Fruit fly (Drosophila melanogaster) whole organism, wandering third instar larva: ENCODE results near the gene CG17839.

Experiments
- CG32264 ChIP-seq: fragments of 200-800 bp; sonication (Bioruptor generic); optimal IDR thresholded peaks from 2 replicates; lab custom pipeline; 2016; ENCODE audit warnings: missing biosample characterization, missing genetic modification characterization
- CrebA ChIP-seq: fragments of 200-800 bp; sonication (Bioruptor generic); optimal IDR thresholded peaks from 2 replicates; lab custom pipeline; 2016; ENCODE audit warnings: missing biosample characterization, mild to moderate bottlenecking, missing genetic modification characterization, borderline replicate concordance
- Dfd ChIP-seq: fragments of >200 bp; optimal IDR thresholded peaks from 2 replicates; lab custom pipeline; 2017; ENCODE audit warnings: missing biosample characterization, missing genetic modification characterization
- Dif ChIP-seq: fragments of 200-275, 200-300 bp; sonication (Bioruptor generic); optimal IDR thresholded peaks from 2 replicates; lab custom pipeline; 2018; ENCODE audit warnings: missing biosample characterization, missing genetic modification characterization; ENCODE audit not compliant: partially characterized antibody
- Hnf4 ChIP-seq: fragments of 200-800 bp; sonication (Bioruptor generic); optimal IDR thresholded peaks from 2 replicates; lab custom pipeline; 2016; ENCODE audit warnings: missing biosample characterization, mild to moderate bottlenecking, missing genetic modification characterization
- Hr83 ChIP-seq: fragments of 200-300 bp; sonication (Bioruptor generic); optimal IDR thresholded peaks from 2 replicates; lab custom pipeline; 2016; ENCODE audit warnings: missing biosample characterization, mild to moderate bottlenecking, missing genetic modification characterization, moderate library complexity; ENCODE audit not compliant: poor library complexity, severe bottlenecking
- Mio ChIP-seq: sonication (Bioruptor generic); optimal IDR thresholded peaks from 2 replicates; lab custom pipeline; 2016; ENCODE audit warnings: missing biosample characterization, missing genetic modification characterization
- N ChIP-seq: fragments of >200 bp; optimal IDR thresholded peaks from 2 replicates; lab custom pipeline; 2018; ENCODE audit warnings: missing biosample characterization, missing external identifiers, missing genetic modification characterization
- OdsH ChIP-seq: fragments of 200-800 bp; sonication (Bioruptor generic); optimal IDR thresholded peaks from 2 replicates; lab custom pipeline; 2016; ENCODE audit warnings: missing biosample characterization, mild to moderate bottlenecking, missing genetic modification characterization
- Rel ChIP-seq, 2 experiments: fragments of 200-800 bp; sonication (Bioruptor generic) in 1 of 2; optimal IDR thresholded peaks; 2 replicates in 1 of 2; 3 replicates in 1 of 2; lab custom pipeline; 2016 to 2019; ENCODE audit warnings: mild to moderate bottlenecking in 2 of 2, missing biosample characterization in 2 of 2, missing genetic modification characterization in 2 of 2, moderate library complexity in 1 of 2
- br ChIP-seq: fragments of 200-800 bp; sonication (Bioruptor generic); optimal IDR thresholded peaks from 2 replicates; lab custom pipeline; 2016; ENCODE audit warnings: missing biosample characterization, missing genetic modification characterization
- brk ChIP-seq: fragments of 200-800 bp; sonication (Bioruptor generic); optimal IDR thresholded peaks from 2 replicates; lab custom pipeline; 2016; ENCODE audit warnings: missing biosample characterization, mild to moderate bottlenecking, missing genetic modification characterization
- dl ChIP-seq, 2 experiments: fragments of 175-275, 200-275 bp in 1 of 2; fragments of 200-275 bp in 1 of 2; sonication (Bioruptor generic); optimal IDR thresholded peaks; lab custom pipeline; 2018; ENCODE audit warnings: mild to moderate bottlenecking in 2 of 2, missing biosample characterization in 2 of 2, missing genetic modification characterization in 2 of 2, moderate library complexity in 2 of 2; ENCODE audit not compliant: partially characterized antibody in 2 of 2, insufficient read depth in 1 of 2
- dmrt93B ChIP-seq: fragments of 200-800 bp; sonication (Bioruptor generic); optimal IDR thresholded peaks from 2 replicates; lab custom pipeline; 2018; ENCODE audit warnings: missing biosample characterization, mild to moderate bottlenecking, missing genetic modification characterization
- ey ChIP-seq: fragments of 200-800 bp; sonication (Bioruptor generic); optimal IDR thresholded peaks from 2 replicates; lab custom pipeline; 2016; ENCODE audit warnings: missing biosample characterization, missing genetic modification characterization
- foxo ChIP-seq, 2 experiments: fragments of 200-800 bp; sonication (Bioruptor generic); optimal IDR thresholded peaks; 2 replicates in 1 of 2; 3 replicates in 1 of 2; lab custom pipeline; 2016 to 2017; ENCODE audit warnings: missing biosample characterization in 2 of 2, missing genetic modification characterization in 2 of 2
- fru ChIP-seq: fragments of 200-800 bp; sonication (Bioruptor generic); optimal IDR thresholded peaks from 3 replicates; lab custom pipeline; 2016; ENCODE audit warnings: missing biosample characterization, mild to moderate bottlenecking, missing genetic modification characterization
- jim ChIP-seq: fragments of 175-275, 200-325 bp; sonication (Bioruptor generic); optimal IDR thresholded peaks from 2 replicates; lab custom pipeline; 2016; ENCODE audit warnings: missing biosample characterization, mild to moderate bottlenecking, missing genetic modification characterization
- lola ChIP-seq: fragments of >200 bp; optimal IDR thresholded peaks from 2 replicates; lab custom pipeline; 2017; ENCODE audit warnings: missing biosample characterization, missing genetic modification characterization
- pan ChIP-seq: fragments of >200 bp; optimal IDR thresholded peaks from 2 replicates; lab custom pipeline; 2017
- sv ChIP-seq: fragments of 200-800 bp; sonication (Bioruptor generic); optimal IDR thresholded peaks from 3 replicates; lab custom pipeline; 2016; ENCODE audit warnings: missing biosample characterization, missing genetic modification characterization
- usp ChIP-seq: fragments of >200 bp; optimal IDR thresholded peaks from 2 replicates; lab custom pipeline; 2017; ENCODE audit warnings: missing biosample characterization, missing genetic modification characterization
- woc ChIP-seq: sonication (Bioruptor generic); optimal IDR thresholded peaks from 2 replicates; lab custom pipeline; 2016; ENCODE audit warnings: missing biosample characterization, mild to moderate bottlenecking, missing genetic modification characterization

CG17839 gene

DNA sequence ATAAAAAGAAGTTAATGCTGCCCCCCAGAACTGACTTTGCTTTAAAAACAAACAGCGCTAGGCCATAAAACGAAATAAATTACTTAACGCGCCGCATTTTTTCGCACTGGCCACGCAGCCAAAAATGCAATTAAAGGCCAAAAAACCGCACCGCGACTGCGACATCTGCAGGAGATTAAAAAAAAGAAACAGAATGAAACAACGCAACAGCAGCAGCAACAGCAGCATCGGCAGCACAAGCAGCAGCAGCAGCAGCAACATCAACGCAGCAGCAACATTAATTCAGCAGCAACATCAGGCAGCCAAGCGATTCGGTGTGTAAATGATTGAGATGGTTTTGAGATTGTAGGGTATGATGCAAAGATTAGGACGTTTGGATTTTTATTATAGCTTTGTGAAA, 70.7 kb downstream of the CG17839 start:
- no peak for TF ChIP-seq sv (GFP tag; lab: Kevin White, UChicago)
- no peak for TF ChIP-seq jim (GFP tag; lab: Kevin White, UChicago)
- TF ChIP-seq CG32264 (GFP tag; lab: Kevin White, UChicago), result no peak
- no peak for TF ChIP-seq foxo (GFP tag; optimal IDR thresholded peaks at IDR 0.05; lab: Kevin White, UChicago)
- no peak for TF ChIP-seq dl (GFP tag; optimal IDR thresholded peaks at IDR 0.05; lab: Kevin White, UChicago; ENCODE audit: insufficient read depth in 1 of 2, partially characterized antibody in 2 of 2)
- TF ChIP-seq usp (GFP tag; lab: Kevin White, UChicago), result no peak
- no peak for TF ChIP-seq Hr83
- TF ChIP-seq Dfd (GFP tag; lab: Kevin White, UChicago), result peak; percentile 94

dm6 chr3L:14894316-14894715, 89.4 kb downstream of the CG17839 start, which contains the start of gene CG34245:
Gene CG34245, minus strand, starts transcription at chr3L:14894416.
- TF ChIP-seq Hr83, result no peak
- no peak for TF ChIP-seq pan (lab: Kevin White, UChicago)
- TF ChIP-seq woc (GFP tag; lab: Kevin White, UChicago), result no peak
- TF ChIP-seq fru (GFP tag; lab: Kevin White, UChicago), result no peak
- no peak for TF ChIP-seq CrebA (GFP tag; lab: Kevin White, UChicago)
- TF ChIP-seq br (GFP tag; lab: Kevin White, UChicago), result no peak
- no peak for TF ChIP-seq dl (GFP tag; optimal IDR thresholded peaks at IDR 0.05; lab: Kevin White, UChicago; ENCODE audit: insufficient read depth in 1 of 2, partially characterized antibody in 2 of 2)
- TF ChIP-seq brk (GFP tag; lab: Kevin White, UChicago), result no peak
- TF ChIP-seq ey (GFP tag; lab: Kevin White, UChicago), result no peak
- no peak for TF ChIP-seq Dif (GFP tag; lab: Kevin White, UChicago)
- no peak for TF ChIP-seq foxo (GFP tag; optimal IDR thresholded peaks at IDR 0.05; lab: Kevin White, UChicago)
- no peak for TF ChIP-seq Hnf4 (GFP tag; lab: Kevin White, UChicago)
- no peak for TF ChIP-seq jim (GFP tag; lab: Kevin White, UChicago)
- TF ChIP-seq dmrt93B, result no peak

dm6 chr3L:14903505-14903904, 98.6 kb downstream of the CG17839 start, which contains the start of gene DCX-EMAP:
Gene DCX-EMAP, plus strand, starts transcription at chr3L:14903805.
- no peak for TF ChIP-seq N (GFP tag; lab: Kevin White, UChicago)
- no peak for TF ChIP-seq jim (GFP tag; lab: Kevin White, UChicago)
- TF ChIP-seq brk (GFP tag; lab: Kevin White, UChicago), result no peak
- TF ChIP-seq Mio (GFP tag; lab: Kevin White, UChicago), result no peak
- TF ChIP-seq Rel (GFP tag; optimal IDR thresholded peaks at IDR 0.05; lab: Kevin White, UChicago), result no peak
- TF ChIP-seq Rel (tag; optimal IDR thresholded peaks at IDR 0.05; lab: Kevin White, UChicago), result no peak
- TF ChIP-seq sv (GFP tag; lab: Kevin White, UChicago), result no peak
- no peak for TF ChIP-seq CrebA (GFP tag; lab: Kevin White, UChicago)
- TF ChIP-seq woc (GFP tag; lab: Kevin White, UChicago), result no peak

dm6 chr3L:14925602-14926001, 120.7 kb downstream of the CG17839 start:
- TF ChIP-seq fru (GFP tag; lab: Kevin White, UChicago) (no peak), br (GFP tag; lab: Kevin White, UChicago) (no peak), sv (GFP tag; lab: Kevin White, UChicago) (no peak), lola (GFP tag; lab: Kevin White, UChicago) (no peak), Hnf4 (GFP tag; lab: Kevin White, UChicago) (no peak), OdsH (GFP tag; lab: Kevin White, UChicago) (no peak), CrebA (GFP tag; lab: Kevin White, UChicago) (no peak)
